Worm (Caenorhabditis elegans) whole organism, L1 larva: Measurements from ENCODE around the gene srw-87.

Source experiments
- dpl-1 ChIP-seq, 3 experiments: fragments of 150-350 bp in 2 of 3; sonication (generic microtip) in 1 of 3; optimal IDR thresholded peaks; 2 replicates each; lab custom pipeline; 2014 to 2017; ENCODE audit warnings: missing biosample characterization in 3 of 3, missing genetic modification characterization in 3 of 3, missing genetic modification reagents in 3 of 3
- fkh-10 ChIP-seq: sonication (generic microtip); optimal IDR thresholded peaks from 2 replicates; lab custom pipeline; 2017; ENCODE audit warnings: missing biosample characterization, missing genetic modification reagents, missing genetic modification characterization
- jun-1 ChIP-seq: fragments of 150-350 bp; optimal IDR thresholded peaks from 2 replicates; lab custom pipeline; 2014; ENCODE audit warnings: missing biosample characterization, missing genetic modification reagents, missing genetic modification characterization
- nhr-28 ChIP-seq: fragments of 150-350 bp; optimal IDR thresholded peaks from 2 replicates; lab custom pipeline; 2014; ENCODE audit warnings: missing biosample characterization, missing genetic modification characterization
- nhr-76 ChIP-seq: sonication (generic microtip); optimal IDR thresholded peaks from 2 replicates; lab custom pipeline; 2017; ENCODE audit warnings: missing biosample characterization, missing genetic modification characterization
- pqm-1 ChIP-seq: sonication (generic microtip); optimal IDR thresholded peaks from 3 replicates; lab custom pipeline; 2017; ENCODE audit warnings: missing biosample characterization, missing genetic modification characterization
- unc-130 ChIP-seq: fragments of 150-350 bp; optimal IDR thresholded peaks from 2 replicates; lab custom pipeline; 2017; ENCODE audit warnings: missing biosample characterization, missing genetic modification characterization, inconsistent platforms
- ztf-11 ChIP-seq, 2 experiments: sonication (generic microtip); optimal IDR thresholded peaks; 2 replicates each; lab custom pipeline; 2016 to 2017; ENCODE audit warnings: missing genetic modification characterization in 2 of 2, missing biosample characterization in 1 of 2, missing compliant biosample characterization in 1 of 2

ce11 chrV:16377188-16377587, 40.8 kb downstream of the srw-87 start:
- TF ChIP-seq jun-1 (no peak), fkh-10 (GFP tag; lab: Kevin White, UChicago) (no peak), nhr-76 (tag; lab: Kevin White, UChicago) (no peak), pqm-1 (tag; lab: Kevin White, UChicago) (no peak), ztf-11 (tag; optimal IDR thresholded peaks at IDR 0.05; lab: Kevin White, UChicago) (no peak), unc-130 (tag; lab: Kevin White, UChicago) (no peak), dpl-1 (GFP tag; optimal IDR thresholded peaks at IDR 0.05; lab: Kevin White, UChicago) (no peak), nhr-28 (tag; lab: Kevin White, UChicago) (no peak)
